Worm (Caenorhabditis elegans) whole organism, L3 larva: ENCODE measurements around the gene Y45F10D.14.

Source experiments
- ZK546.5 ChIP-seq: sonication (generic microtip); optimal IDR thresholded peaks from 2 replicates; lab custom pipeline; 2017; ENCODE audit warnings: missing biosample characterization, missing genetic modification characterization
- ceh-16 ChIP-seq: sonication (generic microtip); optimal IDR thresholded peaks from 2 replicates; lab custom pipeline; 2017; ENCODE audit warnings: missing biosample characterization, missing genetic modification characterization
- ceh-28 ChIP-seq: fragments of 150-350 bp; optimal IDR thresholded peaks from 2 replicates; lab custom pipeline; 2014; ENCODE audit warnings: missing biosample characterization, missing genetic modification reagents, missing genetic modification characterization
- ceh-82 ChIP-seq: fragments of 150-350 bp; optimal IDR thresholded peaks from 2 replicates; lab custom pipeline; 2014; ENCODE audit warnings: missing biosample characterization, missing genetic modification characterization
- ceh-9 ChIP-seq: sonication (generic microtip); optimal IDR thresholded peaks from 2 replicates; lab custom pipeline; 2018; ENCODE audit warnings: missing biosample characterization, missing genetic modification characterization
- daf-12 ChIP-seq: fragments of 150-350 bp; optimal IDR thresholded peaks from 2 replicates; lab custom pipeline; 2014; ENCODE audit warnings: missing biosample characterization, missing genetic modification reagents, missing genetic modification characterization
- egl-27 ChIP-seq: sonication (generic microtip); optimal IDR thresholded peaks from 4 replicates; lab custom pipeline; 2017; ENCODE audit warnings: missing biosample characterization, missing genetic modification reagents, missing genetic modification characterization
- egl-5 ChIP-seq: fragments of 150-350 bp; optimal IDR thresholded peaks from 2 replicates; lab custom pipeline; 2017; ENCODE audit warnings: missing biosample characterization, missing genetic modification reagents, missing genetic modification characterization, inconsistent platforms
- elt-1 ChIP-seq: fragments of 150-350 bp; optimal IDR thresholded peaks from 2 replicates; lab custom pipeline; 2014; ENCODE audit warnings: missing biosample characterization, missing genetic modification characterization
- elt-3 ChIP-seq, 3 experiments: fragments of 150-350 bp in 1 of 3; sonication (generic microtip) in 2 of 3; optimal IDR thresholded peaks; 2 replicates in 2 of 3; 4 replicates in 1 of 3; lab custom pipeline; 2014 to 2017; ENCODE audit warnings: missing biosample characterization in 3 of 3, missing genetic modification characterization in 3 of 3
- eor-1 ChIP-seq, 2 experiments: fragments of 150-350 bp; optimal IDR thresholded peaks; 2 replicates each; lab custom pipeline; 2014 to 2018; ENCODE audit warnings: missing biosample characterization in 2 of 2, missing genetic modification characterization in 2 of 2
- fkh-10 ChIP-seq: sonication (generic microtip); optimal IDR thresholded peaks from 2 replicates; lab custom pipeline; 2017; ENCODE audit warnings: missing biosample characterization, missing genetic modification reagents, missing genetic modification characterization
- fkh-2 ChIP-seq: fragments of 150-350 bp; optimal IDR thresholded peaks from 2 replicates; lab custom pipeline; 2014; ENCODE audit warnings: missing biosample characterization, missing genetic modification reagents, missing genetic modification characterization
- fos-1 ChIP-seq: fragments of 150-350 bp; optimal IDR thresholded peaks from 2 replicates; lab custom pipeline; 2014; ENCODE audit warnings: missing biosample characterization, missing genetic modification characterization
- hmg-11 ChIP-seq: sonication (generic microtip); optimal IDR thresholded peaks from 2 replicates; lab custom pipeline; 2016; ENCODE audit warnings: missing genetic modification characterization, missing compliant biosample characterization
- jun-1 ChIP-seq: fragments of 150-350 bp; optimal IDR thresholded peaks from 2 replicates; lab custom pipeline; 2014; ENCODE audit warnings: missing biosample characterization, missing genetic modification reagents, missing genetic modification characterization
- lin-15B ChIP-seq: fragments of 150-350 bp; optimal IDR thresholded peaks from 2 replicates; lab custom pipeline; 2014; ENCODE audit warnings: missing biosample characterization, missing genetic modification characterization
- lin-39 ChIP-seq: fragments of 150-350 bp; optimal IDR thresholded peaks from 2 replicates; lab custom pipeline; 2018; ENCODE audit warnings: missing biosample characterization, missing genetic modification reagents, missing genetic modification characterization
- lsy-12 ChIP-seq: sonication (generic microtip); optimal IDR thresholded peaks from 2 replicates; lab custom pipeline; 2016; ENCODE audit warnings: mild to moderate bottlenecking, missing genetic modification characterization, missing compliant biosample characterization
- nfya-1 ChIP-seq: sonication (generic microtip); optimal IDR thresholded peaks from 2 replicates; lab custom pipeline; 2017; ENCODE audit warnings: missing genetic modification characterization, mild to moderate bottlenecking, missing compliant biosample characterization, antibody characterized with exemption, moderate library complexity; ENCODE audit not compliant: insufficient read depth
- nhr-11 ChIP-seq: fragments of 150-350 bp; optimal IDR thresholded peaks from 2 replicates; lab custom pipeline; 2014; ENCODE audit warnings: missing biosample characterization, missing genetic modification characterization
- nhr-12 ChIP-seq: fragments of 150-350 bp; optimal IDR thresholded peaks from 2 replicates; lab custom pipeline; 2014; ENCODE audit warnings: missing biosample characterization, missing genetic modification characterization
- nhr-23 ChIP-seq: fragments of 150-350 bp; optimal IDR thresholded peaks from 2 replicates; lab custom pipeline; 2014; ENCODE audit warnings: missing biosample characterization, missing genetic modification reagents, missing genetic modification characterization
- nhr-25 ChIP-seq: sonication (generic microtip); optimal IDR thresholded peaks from 2 replicates; lab custom pipeline; 2017; ENCODE audit warnings: missing biosample characterization, missing genetic modification characterization
- nhr-28 ChIP-seq: fragments of 150-350 bp; optimal IDR thresholded peaks from 2 replicates; lab custom pipeline; 2014; ENCODE audit warnings: missing biosample characterization, missing genetic modification characterization
- nhr-43 ChIP-seq: sonication (generic microtip); optimal IDR thresholded peaks from 2 replicates; lab custom pipeline; 2016; ENCODE audit warnings: mild to moderate bottlenecking, missing genetic modification characterization, missing compliant biosample characterization; ENCODE audit not compliant: poor library complexity, severe bottlenecking
- nhr-67 ChIP-seq: fragments of 150-350 bp; optimal IDR thresholded peaks from 2 replicates; lab custom pipeline; 2014; ENCODE audit warnings: missing biosample characterization, missing genetic modification characterization
- nhr-77 ChIP-seq: fragments of 150-350 bp; optimal IDR thresholded peaks from 2 replicates; lab custom pipeline; 2014; ENCODE audit warnings: missing biosample characterization, missing genetic modification characterization
- pha-4 ChIP-seq: fragments of 150-350 bp; optimal IDR thresholded peaks from 2 replicates; lab custom pipeline; 2014; ENCODE audit warnings: missing biosample characterization, missing genetic modification reagents, missing genetic modification characterization
- pqm-1 ChIP-seq: fragments of 150-350 bp; optimal IDR thresholded peaks from 2 replicates; lab custom pipeline; 2017; ENCODE audit warnings: missing biosample characterization, missing genetic modification characterization, inconsistent platforms
- sea-2 ChIP-seq: fragments of 150-350 bp; sonication (generic microtip); optimal IDR thresholded peaks from 4 replicates; lab custom pipeline; 2014; ENCODE audit warnings: missing biosample characterization, missing genetic modification reagents, missing genetic modification characterization
- skn-1 ChIP-seq: fragments of 150-350 bp; optimal IDR thresholded peaks from 2 replicates; lab custom pipeline; 2014; ENCODE audit warnings: missing biosample characterization, missing genetic modification characterization
- snpc-4 ChIP-seq: fragments of 150-350 bp; optimal IDR thresholded peaks from 2 replicates; lab custom pipeline; 2014; ENCODE audit warnings: missing biosample characterization, missing genetic modification characterization
- tbx-2 ChIP-seq: sonication (generic microtip); optimal IDR thresholded peaks from 2 replicates; lab custom pipeline; 2016; ENCODE audit warnings: mild to moderate bottlenecking, missing genetic modification characterization, missing compliant biosample characterization
- unc-39 ChIP-seq: sonication (generic microtip); optimal IDR thresholded peaks from 4 replicates; lab custom pipeline; 2017; ENCODE audit warnings: missing biosample characterization, missing genetic modification characterization
- unc-62 ChIP-seq: fragments of 150-350 bp; sonication (generic microtip); optimal IDR thresholded peaks from 4 replicates; lab custom pipeline; 2014; ENCODE audit warnings: missing biosample characterization, missing genetic modification reagents, missing genetic modification characterization
- zag-1 ChIP-seq: fragments of 150-350 bp; optimal IDR thresholded peaks from 2 replicates; lab custom pipeline; 2014; ENCODE audit warnings: missing biosample characterization, missing genetic modification characterization
- ztf-11 ChIP-seq: fragments of 150-350 bp; optimal IDR thresholded peaks from 2 replicates; lab custom pipeline; 2014; ENCODE audit warnings: missing biosample characterization, missing genetic modification characterization
- ztf-4 ChIP-seq: fragments of 150-350 bp; optimal IDR thresholded peaks from 2 replicates; lab custom pipeline; 2014; ENCODE audit warnings: missing biosample characterization, missing genetic modification characterization

The Y45F10D.14 gene

ce11 chrIV:13807724-13808123, at the start of gene Y45F10D.14:
Gene Y45F10D.14, minus strand, starts transcription at chrIV:13807824.
- no peak for TF ChIP-seq nhr-77 (tag; lab: Kevin White, UChicago)
- peak; percentile 10 for TF ChIP-seq nhr-25
- TF ChIP-seq, all 47 proteins: peak for 1

DNA sequence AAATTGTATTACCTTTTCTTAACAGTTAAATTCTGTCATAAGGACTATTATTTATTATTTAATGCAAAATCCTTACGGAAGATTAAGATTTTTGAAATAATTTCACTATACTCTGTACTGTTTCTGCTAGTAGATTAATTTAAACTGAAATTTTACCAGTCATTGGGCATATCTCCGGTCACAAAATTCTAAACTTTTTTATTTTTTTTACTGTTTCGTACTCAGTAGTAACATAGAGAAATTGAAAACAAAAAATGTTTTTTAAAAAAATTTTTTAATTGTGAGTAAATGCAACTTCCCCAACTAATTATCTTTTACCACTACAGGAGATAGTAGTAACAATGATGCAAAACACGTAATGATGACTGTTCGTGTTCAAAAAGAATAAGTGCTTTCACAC, 30.7 kb upstream of the Y45F10D.14 start:
- no peak for TF ChIP-seq pqm-1 (tag; lab: Kevin White, UChicago)
- TF ChIP-seq fkh-10 = no peak
- no peak for TF ChIP-seq ceh-9 (tag; lab: Kevin White, UChicago)
- TF ChIP-seq ceh-82 (tag; lab: Kevin White, UChicago) = no peak
- TF ChIP-seq hmg-11 = no peak
- TF ChIP-seq fkh-2 (tag; lab: Kevin White, UChicago) = no peak
- TF ChIP-seq ztf-11 (tag; lab: Kevin White, UChicago) = no peak
- no peak for TF ChIP-seq nhr-23

- TF ChIP-seq ztf-11 (tag; lab: Kevin White, UChicago) = no peak
- TF ChIP-seq nhr-12 = no peak
- no peak for TF ChIP-seq tbx-2 (tag; lab: Kevin White, UChicago)
- no peak for TF ChIP-seq sea-2 (GFP tag; lab: Kevin White, UChicago)
- no peak for TF ChIP-seq jun-1 (tag; lab: Kevin White, UChicago)
- no peak for TF ChIP-seq daf-12 (tag; lab: Kevin White, UChicago)
- no peak for TF ChIP-seq nhr-43 (tag; lab: Kevin White, UChicago)
- no peak for TF ChIP-seq nhr-11 (tag; lab: Kevin White, UChicago)
- TF ChIP-seq egl-27 (tag; lab: Kevin White, UChicago) = no peak
- no peak for TF ChIP-seq unc-39
- no peak for TF ChIP-seq ceh-28 (tag; lab: Kevin White, UChicago)
- TF ChIP-seq elt-1 (tag; lab: Kevin White, UChicago) = no peak
These were observed 28.7 kb upstream of the Y45F10D.14 start, which contains the start of gene H08M01.1 for ce11 chrIV:13836290-13836689. Gene H08M01.1, minus strand, starts transcription at chrIV:13836390.

- TF ChIP-seq ceh-9 (tag; lab: Kevin White, UChicago) = no peak
- no peak for TF ChIP-seq ZK546.5
- no peak for TF ChIP-seq ceh-82 (tag; lab: Kevin White, UChicago)
- TF ChIP-seq nfya-1 (tag; lab: Kevin White, UChicago) = no peak
- no peak for TF ChIP-seq jun-1 (tag; lab: Kevin White, UChicago)
These were observed 26.9 kb upstream of the Y45F10D.14 start for ce11 chrIV:13834394-13835129.

DNA sequence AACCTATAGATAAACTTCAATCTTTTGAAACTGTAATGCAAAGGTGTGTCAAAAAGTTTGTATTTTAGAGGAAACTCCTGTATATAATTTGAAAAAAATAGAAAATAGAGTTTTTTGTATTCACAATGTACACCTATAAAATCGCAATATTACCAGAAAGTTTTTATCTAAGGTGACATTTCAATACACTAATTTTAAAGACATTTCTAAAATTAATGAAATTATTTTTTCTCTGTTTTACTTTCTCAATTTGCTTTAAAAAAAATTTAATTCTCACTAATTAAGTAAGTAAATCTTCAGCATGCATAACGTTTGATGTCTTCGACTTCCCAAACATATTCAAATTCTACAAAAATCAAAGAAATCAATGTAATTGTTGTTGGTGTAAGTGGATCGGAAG, 20.0 kb upstream of the Y45F10D.14 start, which contains the start of gene rga-5:
rga-5 (plus strand) TSS at position 301 of the 400 bp plus-strand sequence.
- TF ChIP-seq pha-4 (tag; lab: Kevin White, UChicago) (no peak), ZK546.5 (no peak), unc-62 (GFP tag; lab: Kevin White, UChicago) (no peak), elt-3 (tag; optimal IDR thresholded peaks at IDR 0.05; lab: Kevin White, UChicago) (no peak), hmg-11 (no peak), elt-1 (tag; lab: Kevin White, UChicago) (no peak)

ce11 chrIV:13826363-13826762, 18.7 kb upstream of the Y45F10D.14 start:
- TF ChIP-seq skn-1 (tag; lab: Kevin White, UChicago) (peak; percentile 21), tbx-2 (tag; lab: Kevin White, UChicago) (no peak), nhr-25 (no peak), sea-2 (GFP tag; lab: Kevin White, UChicago) (no peak), daf-12 (tag; lab: Kevin White, UChicago) (no peak), nhr-77 (tag; lab: Kevin White, UChicago) (no peak), eor-1 (tag; optimal IDR thresholded peaks at IDR 0.05; lab: Kevin White, UChicago) (no peak), lin-39 (tag; lab: Kevin White, UChicago) (peak; percentile 17), ztf-4 (tag; lab: Kevin White, UChicago) (no peak), nfya-1 (tag; lab: Kevin White, UChicago) (peak; percentile 68), zag-1 (tag; lab: Kevin White, UChicago) (no peak), ztf-11 (tag; lab: Kevin White, UChicago) (no peak), ceh-16 (tag; lab: Kevin White, UChicago) (no peak), egl-5 (tag; lab: Kevin White, UChicago) (peak; percentile 13), nhr-28 (tag; lab: Kevin White, UChicago) (no peak), ceh-9 (tag; lab: Kevin White, UChicago) (no peak), nhr-12 (no peak), nhr-43 (tag; lab: Kevin White, UChicago) (no peak), lin-15B (tag; lab: Kevin White, UChicago) (peak; percentile 16), unc-62 (GFP tag; lab: Kevin White, UChicago) (no peak), lsy-12 (no peak), ceh-82 (tag; lab: Kevin White, UChicago) (no peak), egl-27 (tag; lab: Kevin White, UChicago) (no peak), fkh-10 (no peak), snpc-4 (tag; lab: Kevin White, UChicago) (peak; percentile 6), elt-1 (tag; lab: Kevin White, UChicago) (no peak), fkh-2 (tag; lab: Kevin White, UChicago) (no peak), nhr-67 (tag; lab: Kevin White, UChicago) (no peak), fos-1 (no peak), pha-4 (tag; lab: Kevin White, UChicago) (peak; percentile 68)
